Fruit fly (Drosophila melanogaster): ENCODE results near the gene CG6428.

CG6428 gene

DNA sequence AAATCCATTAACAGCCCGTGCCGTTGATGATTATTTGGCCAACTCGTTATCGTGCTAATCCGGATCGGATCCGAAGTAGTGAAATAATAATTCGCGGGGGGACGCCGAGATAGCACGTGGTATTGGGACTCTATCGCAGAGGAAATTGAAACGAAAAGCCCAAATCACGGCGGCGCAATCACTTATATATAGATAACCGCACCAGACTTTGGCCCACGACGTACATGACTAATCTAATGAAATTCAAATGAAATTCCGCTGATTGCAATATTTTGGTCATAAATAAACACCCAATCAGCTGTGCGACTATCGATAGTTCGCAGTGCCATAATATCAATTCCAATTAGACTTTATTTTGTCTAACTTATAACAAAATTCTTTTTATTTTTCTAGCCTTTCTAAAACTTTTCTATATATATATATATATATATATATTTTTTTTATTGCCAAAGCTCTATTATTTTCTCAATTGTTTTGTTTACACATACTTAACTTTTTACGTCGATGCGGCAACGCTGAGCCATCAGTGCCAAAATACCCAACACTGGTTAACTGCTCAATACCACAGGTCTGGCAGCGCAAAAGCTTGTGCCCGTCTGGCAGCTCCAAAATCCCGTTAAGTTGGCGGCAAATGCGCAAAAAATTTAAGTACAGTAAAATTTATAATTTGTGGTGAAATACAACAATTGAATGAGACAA lies at the start of gene CG6428 (continued):
- TF ChIP-seq ind (GFP tag; optimal IDR thresholded peaks at IDR 0.05) (peak; percentile 47), CG7963 (GFP tag; IDR thresholded peaks at IDR 0.05; ENCODE audit: partially characterized antibody) (no peak), BEAF-32 (GFP tag; optimal IDR thresholded peaks at IDR 0.05) (peak; percentile 68), CG10431 (GFP tag; optimal IDR thresholded peaks at IDR 0.05) (no peak), zen2 (GFP tag; IDR thresholded peaks at IDR 0.05; ENCODE audit: partially characterized antibody) (no peak; the same call in 2 of the 3 replicates), CG2129 (GFP tag; IDR thresholded peaks at IDR 0.05; ENCODE audit: partially characterized antibody) (no peak), phol (tag; optimal IDR thresholded peaks at IDR 0.05) (peak; percentile 46), CG31365 (tag; optimal IDR thresholded peaks at IDR 0.05) (no peak), CG18476 (GFP tag; optimal IDR thresholded peaks at IDR 0.05) (no peak), CG13894 (tag; optimal IDR thresholded peaks at IDR 0.05) (peak; percentile 12), NC2α (GFP tag; optimal IDR thresholded peaks at IDR 0.05) (no peak), crc (GFP tag; optimal IDR thresholded peaks at IDR 0.05) (no peak), salm (tag; optimal IDR thresholded peaks at IDR 0.05) (no peak), ERR (GFP tag; optimal IDR thresholded peaks at IDR 0.05) (no peak), CG14667 (GFP tag; IDR thresholded peaks at IDR 0.05) (no peak), run (tag; optimal IDR thresholded peaks at IDR 0.05) (no peak), CG4424 (GFP tag; optimal IDR thresholded peaks at IDR 0.05) (peak; percentile 17), CG2712 (tag; optimal IDR thresholded peaks at IDR 0.05) (peak; percentile 52), dati (GFP tag; IDR thresholded peaks at IDR 0.05) (no peak), CG10543 (GFP tag; optimal IDR thresholded peaks at IDR 0.05) (peak; percentile 58), Sox100B (GFP tag; optimal IDR thresholded peaks at IDR 0.05) (no peak), slp2 (GFP tag; optimal IDR thresholded peaks at IDR 0.05) (no peak), CG4730 (GFP tag; IDR thresholded peaks at IDR 0.05) (no peak), Kr (GFP tag; optimal IDR thresholded peaks at IDR 0.05) (no peak), tio (GFP tag; optimal IDR thresholded peaks at IDR 0.05) (no peak), NfI (GFP tag; optimal IDR thresholded peaks at IDR 0.05) (peak; percentile 48), Six4 (GFP tag; optimal IDR thresholded peaks at IDR 0.05) (no peak), CG32532 (GFP tag; IDR thresholded peaks at IDR 0.05) (no peak; the same call in 1 of the 2 replicates), toy (GFP tag; IDR thresholded peaks at IDR 0.05) (no peak), Fer1 (GFP tag; optimal IDR thresholded peaks at IDR 0.05) (no peak), HmgZ (tag; optimal IDR thresholded peaks at IDR 0.05) (peak; percentile 11), ssp (GFP tag; IDR thresholded peaks at IDR 0.05) (peak; percentile 19; the same call in 1 of the 2 replicates), hbn (GFP tag; IDR thresholded peaks at IDR 0.05; ENCODE audit: partially characterized antibody) (peak; percentile 50; the same call in 1 of the 2 replicates), fu2 (GFP tag; optimal IDR thresholded peaks at IDR 0.05) (peak; percentile 24), mam (GFP tag; optimal IDR thresholded peaks at IDR 0.05) (peak; percentile 57), dmrt99B (tag; optimal IDR thresholded peaks at IDR 0.05) (peak; percentile 4), lola (GFP tag; optimal IDR thresholded peaks at IDR 0.05) (peak in 1 of 3 experiments; percentile 12), CG10654 (GFP tag; optimal IDR thresholded peaks at IDR 0.05) (peak; percentile 32), CrebB (tag; optimal IDR thresholded peaks at IDR 0.05) (no peak), CG3281 (GFP tag; optimal IDR thresholded peaks at IDR 0.05) (peak; percentile 16), CG8290 (GFP tag; optimal IDR thresholded peaks at IDR 0.05) (peak; percentile 21), CG8290 (tag; optimal IDR thresholded peaks at IDR 0.05) (peak in 1 of 2 experiments; percentile 60), CG8944 (GFP tag; optimal IDR thresholded peaks at IDR 0.05) (no peak), Ravus (GFP tag; IDR thresholded peaks at IDR 0.05) (no peak), CG6254 (GFP tag; optimal IDR thresholded peaks at IDR 0.05) (no peak), Blimp-1 (GFP tag; optimal IDR thresholded peaks at IDR 0.05) (no peak), CG1832 (GFP tag; optimal IDR thresholded peaks at IDR 0.05) (no peak), Hr78 (GFP tag; optimal IDR thresholded peaks at IDR 0.05) (no peak), CG10979 (tag; optimal IDR thresholded peaks at IDR 0.05) (peak; percentile 14)
